Fruit fly (Drosophila melanogaster): ENCODE measurements around the gene Tdh.

The Tdh gene

dm6 chr3L:20452813-20453682, 13.7 kb upstream of the Tdh start, which contains the start of gene CG5199:
TSS of gene CG5199 (minus strand) at chr3L:20452864.
- peak; percentile 64 for TF ChIP-seq noc (tag; optimal IDR thresholded peaks at IDR 0.05)

DNA sequence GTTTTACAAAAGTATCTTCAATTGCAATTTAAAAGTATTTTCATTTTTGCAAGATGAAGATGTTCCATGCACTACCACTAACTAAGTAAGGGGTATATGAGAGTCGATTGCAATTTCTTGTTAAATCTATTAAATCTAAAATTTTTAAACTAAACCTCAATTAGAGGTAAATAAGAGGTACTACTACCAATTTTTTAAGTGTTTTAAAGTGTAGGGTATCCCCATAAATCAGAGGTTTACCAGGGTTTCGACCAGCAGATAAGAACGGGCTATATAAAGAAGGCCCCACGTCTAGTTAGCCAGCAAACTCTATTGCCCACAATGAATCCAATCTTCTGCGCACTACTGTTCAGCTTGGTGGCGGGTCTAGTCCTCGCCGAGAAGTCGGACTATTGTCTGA, 6.4 kb upstream of the Tdh start, which contains the start of gene mag:
Gene mag (plus strand): TSS at position 301 of the 400 bp plus-strand sequence.
- TF ChIP-seq noc (tag; optimal IDR thresholded peaks at IDR 0.05) = no peak

- peak; percentile 34 for TF ChIP-seq noc (tag; optimal IDR thresholded peaks at IDR 0.05)
These were observed 4.4 kb upstream of the Tdh start for dm6 chr3L:20462391-20462790.

- TF ChIP-seq noc (tag; optimal IDR thresholded peaks at IDR 0.05) = no peak
These were observed 2.1 kb upstream of the Tdh start, which contains the start of gene atk for dm6 chr3L:20464677-20465076. TSS of gene atk (minus strand) at chr3L:20464862.

DNA sequence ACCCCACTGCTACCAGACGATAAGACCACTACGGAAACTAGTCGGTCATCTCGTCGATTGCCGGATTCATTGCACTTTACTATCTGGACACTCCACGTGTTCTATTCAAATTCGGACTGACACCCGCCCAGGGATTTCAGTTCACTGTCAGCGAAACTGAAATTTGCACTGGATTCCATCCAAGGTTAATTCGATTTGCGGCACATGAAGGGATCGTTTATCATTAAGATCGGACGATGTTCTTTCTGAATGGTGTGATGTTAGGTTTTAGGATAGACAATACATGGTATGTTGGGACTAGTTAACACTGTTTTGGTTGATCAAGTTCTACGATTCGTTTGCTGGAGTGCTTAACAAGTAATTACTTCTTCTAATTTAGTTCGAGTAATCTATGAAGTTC, 803 bp upstream of the Tdh start, which contains the start of gene CG42764:
Gene CG42764 (minus strand): TSS at position 101 of the 400 bp plus-strand sequence.
- no peak for TF ChIP-seq noc (tag; optimal IDR thresholded peaks at IDR 0.05)

DNA sequence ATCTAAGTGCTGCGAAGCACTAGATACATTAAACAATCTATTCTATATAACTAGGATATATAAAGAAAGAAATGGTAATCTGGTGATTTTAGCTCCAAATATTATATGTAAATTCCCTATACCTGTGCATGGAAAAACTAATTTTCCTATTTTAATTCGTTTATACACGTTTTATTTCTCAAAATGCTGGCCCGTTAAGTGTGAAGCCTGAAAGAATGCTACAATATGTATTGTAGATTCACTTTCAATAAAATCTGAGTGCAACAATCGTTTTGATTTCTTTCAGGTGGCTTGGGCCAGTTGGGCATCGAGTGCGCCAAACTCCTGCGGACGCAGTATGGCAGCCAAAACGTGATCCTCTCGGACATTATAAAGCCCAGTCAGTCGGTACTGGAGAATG, 689 bp downstream of the Tdh start:
- TF ChIP-seq noc (tag; optimal IDR thresholded peaks at IDR 0.05) = no peak

- no peak for TF ChIP-seq noc (tag; optimal IDR thresholded peaks at IDR 0.05)
These were observed 4.3 kb downstream of the Tdh start for dm6 chr3L:20470991-20471498.

- peak; percentile 75 for TF ChIP-seq noc (tag; optimal IDR thresholded peaks at IDR 0.05)
These were observed 5.0 kb downstream of the Tdh start for dm6 chr3L:20471499-20472313.

DNA sequence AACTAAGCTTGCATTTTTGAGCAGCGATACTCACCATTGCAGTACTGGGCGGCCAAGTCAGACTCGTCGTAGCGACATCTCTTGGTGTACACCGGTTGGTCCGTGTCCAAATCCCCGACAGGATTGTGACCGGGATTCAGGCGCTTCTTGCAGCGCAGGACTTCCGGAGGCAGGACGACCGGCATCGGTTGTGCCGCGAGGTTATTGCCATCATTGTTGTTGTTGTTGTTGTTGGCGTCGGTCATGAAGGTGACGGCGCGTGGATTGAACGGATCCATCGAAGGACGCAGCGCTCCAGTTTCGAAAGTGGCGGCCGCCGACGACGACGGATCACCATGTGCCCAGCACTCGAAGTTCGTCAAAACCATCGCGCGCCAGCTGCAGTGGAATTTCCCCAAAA, 5.9 kb downstream of the Tdh start:
- TF ChIP-seq noc (tag; optimal IDR thresholded peaks at IDR 0.05) = no peak

- peak; percentile 61 for TF ChIP-seq noc (tag; optimal IDR thresholded peaks at IDR 0.05)
These were observed 6.5 kb downstream of the Tdh start, which contains the start of the genes CG32428 and CG5969 for dm6 chr3L:20473021-20473799. TSS of gene CG32428 (minus strand) at chr3L:20473723. TSS of gene CG5969 (plus strand) at chr3L:20473783.

DNA sequence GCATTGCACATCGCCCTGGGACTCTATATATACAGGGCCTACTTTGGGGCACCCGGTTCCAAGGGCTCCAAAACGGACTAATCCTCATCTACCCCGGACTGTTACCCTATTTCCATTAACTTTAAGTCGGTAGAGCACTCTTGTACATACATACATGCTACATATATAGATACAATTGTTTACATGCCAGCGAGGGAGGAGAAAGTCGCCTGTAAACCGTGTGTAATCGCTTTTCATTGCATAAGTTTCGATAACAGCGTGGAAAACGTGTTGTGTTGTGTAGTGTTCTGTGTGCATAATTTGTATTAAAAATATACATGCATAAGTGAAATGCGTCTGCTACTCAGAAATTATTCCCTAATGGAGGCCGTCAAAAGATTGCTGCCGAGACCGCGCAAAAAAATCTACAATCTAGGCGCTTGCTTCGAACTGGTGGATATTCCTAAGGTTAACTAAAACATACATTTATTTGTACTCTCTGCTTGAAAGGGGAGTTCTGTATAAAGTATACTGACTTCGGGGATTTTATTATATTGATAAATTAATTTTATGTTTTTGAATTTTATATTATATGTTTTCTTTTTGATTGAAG, 7.5 kb downstream of the Tdh start, which contains the start of gene isoQC:
Gene isoQC (plus strand): TSS at position 270 of the 592 bp plus-strand sequence.
- no peak for TF ChIP-seq noc (tag; optimal IDR thresholded peaks at IDR 0.05)

DNA sequence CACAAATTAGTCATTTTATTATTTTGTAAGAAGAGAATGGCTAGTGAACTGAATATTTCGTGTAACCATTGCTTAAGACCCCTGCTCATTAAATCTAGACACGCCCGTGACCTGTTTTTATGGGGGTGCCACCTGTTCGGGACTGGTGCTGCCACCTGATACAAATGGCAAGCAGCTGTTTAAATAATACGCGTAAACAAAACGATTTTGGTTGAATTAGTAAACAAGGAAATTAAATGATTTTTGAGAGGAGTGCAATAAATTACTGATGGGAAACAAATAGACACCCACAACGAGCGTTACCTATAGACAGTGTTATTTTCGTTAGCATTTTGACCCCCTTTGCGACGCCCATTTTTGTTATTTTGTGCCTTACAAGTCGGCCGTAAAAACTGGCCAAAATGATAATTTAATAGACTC, 8.1 kb downstream of the Tdh start:
- TF ChIP-seq noc (tag; optimal IDR thresholded peaks at IDR 0.05) = peak; percentile 88

dm6 chr3L:20487649-20488048, 20.9 kb downstream of the Tdh start:
- no peak for TF ChIP-seq noc (tag; optimal IDR thresholded peaks at IDR 0.05)

DNA sequence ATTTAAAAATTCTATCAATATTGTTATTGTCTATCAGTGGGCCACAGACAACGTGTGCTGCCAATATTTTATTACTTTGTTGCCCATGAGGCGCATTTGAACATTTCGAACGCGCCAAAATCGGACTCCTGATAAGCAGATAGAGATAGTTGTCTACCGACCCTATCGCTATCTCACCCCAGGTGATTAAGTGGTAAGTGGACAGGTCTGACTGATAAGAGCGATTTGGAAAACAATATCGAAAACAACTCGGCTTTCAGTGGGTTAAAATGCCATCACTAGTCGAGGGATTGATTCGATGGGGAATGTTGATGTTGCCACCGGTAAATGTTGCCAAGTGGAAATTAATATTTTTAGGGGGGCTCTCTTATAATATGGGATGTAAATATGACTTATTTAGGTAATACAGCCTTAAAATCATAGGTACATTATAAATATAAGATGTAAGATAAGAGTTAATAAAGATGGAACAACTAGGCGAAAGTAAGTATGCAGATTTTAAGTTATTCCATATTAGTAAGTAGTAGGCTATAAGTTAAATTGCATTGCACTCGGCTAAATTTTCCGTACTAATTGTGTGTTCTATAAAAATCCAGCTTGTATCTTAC, 24.9 kb downstream of the Tdh start, which contains the start of gene ND-39:
Gene ND-39 (plus strand): TSS at position 558 of the 608 bp plus-strand sequence.
- peak; percentile 18 for TF ChIP-seq noc (tag; optimal IDR thresholded peaks at IDR 0.05)
